Worm (Caenorhabditis elegans): ENCODE results near the gene R08F11.7.
A peak's percentile ranks its signal among the peaks of the same experiment; 100 is the strongest.

The R08F11.7 gene

DNA sequence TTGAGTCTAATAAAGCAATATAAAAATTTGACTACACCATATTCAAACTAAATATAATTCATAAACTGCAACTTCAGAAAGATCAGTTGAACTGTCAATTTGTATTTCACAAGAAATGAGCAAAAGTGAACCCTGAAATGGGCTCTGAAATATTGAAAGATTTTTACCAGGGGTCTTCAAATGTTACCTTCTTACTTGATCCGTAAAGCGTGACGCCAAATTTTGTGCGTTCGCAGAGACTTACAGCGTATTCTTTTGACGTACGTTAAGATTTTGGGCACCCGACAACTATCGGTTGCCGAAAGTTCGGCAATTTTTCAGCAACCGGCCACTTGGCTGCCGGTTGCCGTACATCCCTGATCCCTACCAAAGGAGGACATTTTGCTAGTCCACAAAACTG, 20.2 kb downstream of the R08F11.7 start:
- TF ChIP-seq irx-1 (tag; optimal IDR thresholded peaks at IDR 0.05) (no peak), zag-1 (tag; optimal IDR thresholded peaks at IDR 0.05) (no peak), aha-1 (tag; optimal IDR thresholded peaks at IDR 0.05) (no peak), nhr-85 (tag) (peak; percentile 36), efl-1 (optimal IDR thresholded peaks at IDR 0.05) (no peak), efl-1 (GFP tag; optimal IDR thresholded peaks at IDR 0.05 in 1 of 2) (peak in 1 of 2 experiments; percentile 59), lin-15B (tag; optimal IDR thresholded peaks at IDR 0.05) (no peak), rnt-1 (tag; optimal IDR thresholded peaks at IDR 0.05) (no peak), tbx-2 (tag; optimal IDR thresholded peaks at IDR 0.05) (no peak), elt-3 (tag; optimal IDR thresholded peaks at IDR 0.05) (no peak), dpl-1 (GFP tag; optimal IDR thresholded peaks at IDR 0.05) (no peak), snpc-4 (tag; optimal IDR thresholded peaks at IDR 0.05) (no peak), ztf-4 (tag; optimal IDR thresholded peaks at IDR 0.05) (no peak)

DNA sequence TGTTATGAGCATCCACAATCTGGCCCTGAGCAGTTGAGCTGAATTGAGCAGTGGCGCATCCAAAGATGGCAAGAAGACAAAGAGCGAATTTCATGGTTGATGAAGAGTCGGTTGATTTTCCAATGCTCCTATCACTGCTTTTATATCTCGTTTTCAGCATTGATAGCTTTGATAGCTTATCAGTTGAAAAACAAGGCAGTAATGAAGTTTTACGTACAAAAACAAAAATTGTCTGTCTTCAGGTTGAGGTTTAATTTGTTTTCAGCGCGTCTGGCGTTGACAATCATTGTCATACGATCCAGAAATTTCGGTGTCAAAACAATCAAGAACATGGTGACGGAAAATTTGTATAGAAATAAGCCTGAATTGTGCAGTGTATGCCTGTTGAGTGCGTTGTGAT, 21.7 kb downstream of the R08F11.7 start, which contains the start of gene scl-13:
Gene scl-13, minus strand, starts transcription at position 101 of the 400 bp plus-strand sequence.
- no peak for TF ChIP-seq hlh-4 (tag; optimal IDR thresholded peaks at IDR 0.05)
- TF ChIP-seq aha-1 (tag; optimal IDR thresholded peaks at IDR 0.05), result no peak
- no peak for TF ChIP-seq irx-1 (tag; optimal IDR thresholded peaks at IDR 0.05)
- no peak for TF ChIP-seq lin-35 (GFP tag; optimal IDR thresholded peaks at IDR 0.05)
- no peak for TF ChIP-seq ceh-90 (tag; optimal IDR thresholded peaks at IDR 0.05)
- no peak for TF ChIP-seq nhr-71 (tag; optimal IDR thresholded peaks at IDR 0.05)
- TF ChIP-seq elt-3 (tag; optimal IDR thresholded peaks at IDR 0.05), result no peak
- TF ChIP-seq snpc-4 (tag; optimal IDR thresholded peaks at IDR 0.05), result no peak
- TF ChIP-seq dpl-1 (GFP tag; optimal IDR thresholded peaks at IDR 0.05), result no peak
- TF ChIP-seq nhr-85 (tag), result no peak
- no peak for TF ChIP-seq snu-23 (GFP tag; optimal IDR thresholded peaks at IDR 0.05)
- TF ChIP-seq zag-1 (tag; optimal IDR thresholded peaks at IDR 0.05), result no peak

DNA sequence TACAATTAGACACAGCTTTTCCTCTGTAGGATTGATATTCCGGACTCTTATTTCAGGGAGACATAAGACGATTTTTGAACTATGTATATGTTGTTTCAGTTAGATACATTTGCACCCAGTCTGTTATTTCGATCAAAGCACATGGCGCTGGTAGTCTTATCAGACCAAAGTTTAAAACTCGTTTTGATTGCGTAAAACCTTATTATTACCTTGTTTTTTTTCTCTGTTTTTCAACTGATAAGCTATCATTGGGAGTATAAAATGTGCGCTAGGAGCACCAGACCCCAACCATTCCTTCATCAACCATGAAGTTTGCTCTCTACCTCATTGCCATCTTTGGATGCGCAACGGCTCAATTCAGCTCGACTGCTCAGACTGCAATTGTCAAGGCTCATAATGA, 22.4 kb downstream of the R08F11.7 start, which contains the start of gene scl-12:
Gene scl-12, plus strand, starts transcription at position 301 of the 400 bp plus-strand sequence.
- no peak for TF ChIP-seq efl-1 (optimal IDR thresholded peaks at IDR 0.05)
- TF ChIP-seq efl-1 (GFP tag; optimal IDR thresholded peaks at IDR 0.05 in 1 of 2), result peak in 1 of 2 experiments; percentile 80
- no peak for TF ChIP-seq lin-15B (tag; optimal IDR thresholded peaks at IDR 0.05)

DNA sequence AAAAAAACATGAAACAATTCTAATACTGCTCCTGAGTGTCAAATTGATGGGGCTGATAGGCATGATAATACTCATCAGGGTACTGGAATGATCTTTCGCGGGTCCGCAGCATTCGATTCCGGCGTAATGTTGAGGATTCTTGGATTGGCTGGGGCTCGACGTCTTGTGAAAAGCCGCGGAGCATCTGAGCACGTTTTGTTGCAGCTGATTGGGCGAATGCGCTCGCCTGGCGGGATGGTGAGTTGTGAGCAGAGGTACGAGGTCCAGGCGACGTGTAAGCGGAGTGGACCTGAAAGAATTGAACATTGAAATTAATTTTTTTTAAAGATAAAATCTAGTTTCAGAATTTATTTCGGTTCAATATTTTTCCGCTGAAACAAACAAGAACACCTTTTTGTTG, 24.1 kb downstream of the R08F11.7 start:
- TF ChIP-seq efl-1 (optimal IDR thresholded peaks at IDR 0.05) (no peak), efl-1 (GFP tag; optimal IDR thresholded peaks at IDR 0.05 in 1 of 2) (peak in 1 of 2 experiments; percentile 37), fkh-8 (tag; optimal IDR thresholded peaks at IDR 0.05) (no peak), mdl-1 (tag; optimal IDR thresholded peaks at IDR 0.05) (no peak), unc-30 (tag; optimal IDR thresholded peaks at IDR 0.05) (no peak)

DNA sequence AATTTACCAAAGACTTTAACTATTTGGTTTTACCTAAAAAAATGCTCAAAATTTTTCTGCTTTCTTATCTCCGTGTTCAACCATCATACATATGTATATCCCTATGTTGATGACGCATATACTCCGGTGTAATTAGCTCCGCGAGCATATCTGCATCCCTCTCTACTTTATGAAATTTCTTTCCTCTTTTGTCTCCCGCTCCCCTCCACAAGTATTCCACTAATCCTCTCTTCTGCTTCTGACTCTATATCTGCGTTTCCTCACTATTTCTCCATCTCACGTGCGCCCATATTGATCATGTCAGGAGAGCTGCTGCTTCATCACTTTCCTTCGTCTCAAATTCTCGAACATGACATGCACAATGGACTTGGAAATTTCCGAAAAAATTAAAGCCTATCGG, 25.1 kb downstream of the R08F11.7 start, which contains the start of gene H10D18.1:
Gene H10D18.1, plus strand, starts transcription at position 277 of the 400 bp plus-strand sequence.
- TF ChIP-seq dsc-1 (tag; optimal IDR thresholded peaks at IDR 0.05) (peak; percentile 77), lsy-2 (tag; optimal IDR thresholded peaks at IDR 0.05) (no peak), unc-98 (GFP tag; IDR thresholded peaks at IDR 0.05) (no peak), fkh-10 (GFP tag; optimal IDR thresholded peaks at IDR 0.05) (no peak), ets-5 (GFP tag; IDR thresholded peaks at IDR 0.05) (no peak), nhr-71 (tag; optimal IDR thresholded peaks at IDR 0.05) (peak; percentile 51), zip-4 (GFP tag; optimal IDR thresholded peaks at IDR 0.05) (no peak), irx-1 (tag; optimal IDR thresholded peaks at IDR 0.05) (no peak), nhr-85 (tag) (no peak), elt-2 (tag; optimal IDR thresholded peaks at IDR 0.05) (no peak), dpl-1 (GFP tag; optimal IDR thresholded peaks at IDR 0.05) (no peak), xbp-1 (tag; optimal IDR thresholded peaks at IDR 0.05) (no peak), tbx-2 (tag; optimal IDR thresholded peaks at IDR 0.05) (no peak), lin-35 (GFP tag; optimal IDR thresholded peaks at IDR 0.05) (no peak), lin-39 (tag; optimal IDR thresholded peaks at IDR 0.05) (no peak), hpl-2 (GFP tag; optimal IDR thresholded peaks at IDR 0.05) (no peak), mef-2 (tag; optimal IDR thresholded peaks at IDR 0.05) (no peak), lin-14 (GFP tag; optimal IDR thresholded peaks at IDR 0.05) (peak; percentile 67), pag-3 (tag; optimal IDR thresholded peaks at IDR 0.05; ENCODE audit: borderline replicate concordance, insufficient read depth) (no peak), mdl-1 (tag; optimal IDR thresholded peaks at IDR 0.05) (no peak), fos-1 (tag; optimal IDR thresholded peaks at IDR 0.05) (peak; percentile 5), nhr-84 (tag; optimal IDR thresholded peaks at IDR 0.05) (no peak), fkh-4 (tag; optimal IDR thresholded peaks at IDR 0.05; ENCODE audit: borderline replicate concordance) (no peak), nhr-20 (tag; optimal IDR thresholded peaks at IDR 0.05) (no peak), pax-3 (tag; optimal IDR thresholded peaks at IDR 0.05) (peak; percentile 43), zag-1 (tag; optimal IDR thresholded peaks at IDR 0.05) (no peak), nhr-76 (tag; optimal IDR thresholded peaks at IDR 0.05) (no peak), egl-13 (tag; optimal IDR thresholded peaks at IDR 0.05) (peak; percentile 43), tlp-1 (tag; optimal IDR thresholded peaks at IDR 0.05) (no peak), nhr-237 (tag; optimal IDR thresholded peaks at IDR 0.05) (no peak)
